Worm (Caenorhabditis elegans) whole organism, L4 larva: Measurements from ENCODE around the gene C27F2.10.
"Not testable (repeated sequence)": the region's sequence is repeated elsewhere in the genome, so short reads cannot be mapped to it uniquely, and the experiment has no call there.

Experiments used
- lin-13 ChIP-seq: fragments of 150-350 bp; optimal IDR thresholded peaks from 2 replicates; lab custom pipeline; 2014; ENCODE audit warnings: missing biosample characterization, missing genetic modification reagents, missing genetic modification characterization
- madf-9 ChIP-seq: fragments of 200-800 bp; sonication (Bioruptor generic); conservative IDR thresholded peaks from 2 replicates; pipeline ENCODE4 v1.3.6; 2022; ENCODE audit warnings: missing genetic modification reagents, missing genetic modification characterization, missing compliant biosample characterization
- mdt-29 ChIP-seq: fragments of 200-800 bp; sonication (Bioruptor generic); IDR thresholded peaks from 2 replicates; pipeline ENCODE4 v1.3.6; 2022; ENCODE audit warnings: missing genetic modification reagents, missing genetic modification characterization, missing compliant biosample characterization
- skn-1 ChIP-seq: fragments of 150-350 bp; optimal IDR thresholded peaks from 2 replicates; lab custom pipeline; 2014; ENCODE audit warnings: missing biosample characterization, missing genetic modification characterization
- unc-62 ChIP-seq, 3 experiments: fragments of 150-350 bp in 1 of 3; sonication (generic microtip); optimal IDR thresholded peaks in 2 of 3; peaks in 1 of 3; 1 replicate in 1 of 3; 2 replicates in 2 of 3; lab custom pipeline; 2014 to 2017; ENCODE audit warnings: missing biosample characterization in 3 of 3, missing genetic modification characterization in 3 of 3, missing genetic modification reagents in 3 of 3, missing genotype in 1 of 3

DNA sequence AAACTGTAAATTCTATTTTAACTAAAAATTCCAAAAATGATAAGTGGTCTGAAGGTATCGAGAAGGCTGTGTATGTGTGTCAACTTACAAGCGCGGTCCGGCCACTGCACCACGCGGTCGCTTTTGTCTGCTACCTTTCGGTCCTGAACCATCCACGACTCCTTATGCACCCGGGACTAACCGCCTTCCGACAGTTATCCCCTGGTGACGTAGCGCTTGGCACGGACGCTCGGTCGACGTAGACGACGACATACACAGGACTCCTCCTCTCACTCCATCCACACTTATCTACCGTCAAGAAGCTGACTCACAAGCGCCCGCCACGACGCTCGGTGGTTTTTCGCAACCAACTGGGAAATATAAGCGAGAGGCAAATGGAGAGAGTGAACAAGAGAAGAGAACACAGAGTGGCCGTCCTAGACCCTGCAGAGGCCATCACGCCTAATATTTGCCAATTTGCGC is 44.7 kb upstream of the C27F2.10 start:
- TF ChIP-seq mdt-29 (GFP tag; lab: Robert Waterston, UW) = peak; percentile 80
- peak; percentile 77 for TF ChIP-seq madf-9 (GFP tag; lab: Robert Waterston, UW)
- peak; percentile 63 for TF ChIP-seq lin-13
- TF ChIP-seq skn-1; unc-62 (tag; optimal IDR thresholded peaks at IDR 0.05; lab: Kevin White, UChicago): not testable (repeated sequence)
- TF ChIP-seq unc-62 (GFP tag; optimal IDR thresholded peaks at IDR 0.05 in 1 of 2; lab: Kevin White, UChicago) = peak in 1 of 2 experiments; percentile 76
